Worm (Caenorhabditis elegans) whole organism, early embryonic: Measurements from ENCODE around the gene ZC455.1.

ENCODE experiments used
- B0310.2 ChIP-seq: sonication (generic microtip); optimal IDR thresholded peaks from 2 replicates; lab custom pipeline; 2016; ENCODE audit warnings: mild to moderate bottlenecking, missing genetic modification characterization, missing compliant biosample characterization
- F13C5.2 ChIP-seq: sonication (generic microtip); optimal IDR thresholded peaks from 2 replicates; lab custom pipeline; 2017; ENCODE audit warnings: mild to moderate bottlenecking, missing genetic modification characterization, inconsistent platforms, missing compliant biosample characterization
- aly-1 ChIP-seq: sonication (generic microtip); optimal IDR thresholded peaks from 2 replicates; lab custom pipeline; 2016; ENCODE audit warnings: missing genetic modification characterization, missing compliant biosample characterization
- ama-1 ChIP-seq: fragments of 150-350 bp; optimal IDR thresholded peaks from 2 replicates; lab custom pipeline; 2014
- ceh-13 ChIP-seq: fragments of 200-800 bp; sonication (Bioruptor generic); optimal IDR thresholded peaks from 2 replicates; lab custom pipeline; 2018; ENCODE audit warnings: mild to moderate bottlenecking, missing genetic modification characterization, missing compliant biosample characterization
- ceh-36 ChIP-seq: sonication (generic microtip); optimal IDR thresholded peaks from 2 replicates; lab custom pipeline; 2016; ENCODE audit warnings: missing genetic modification characterization, inconsistent platforms, missing compliant biosample characterization
- ets-7 ChIP-seq: sonication (generic microtip); optimal IDR thresholded peaks from 2 replicates; lab custom pipeline; 2016; ENCODE audit warnings: missing genotype, missing genetic modification characterization, missing compliant biosample characterization
- flt-1 ChIP-seq: fragments of 200-800 bp; sonication (Bioruptor generic); IDR thresholded peaks from 2 replicates; pipeline ENCODE4 v1.3.6; 2022; ENCODE audit warnings: missing genetic modification characterization, missing compliant biosample characterization
- hmbx-1 ChIP-seq: sonication (generic microtip); optimal IDR thresholded peaks from 2 replicates; lab custom pipeline; 2016; ENCODE audit warnings: mild to moderate bottlenecking, missing genetic modification characterization, missing compliant biosample characterization
- hmg-4 ChIP-seq: fragments of 200-800 bp; sonication (Bioruptor generic); optimal IDR thresholded peaks from 2 replicates; lab custom pipeline; 2018; ENCODE audit warnings: mild to moderate bottlenecking, missing genetic modification characterization, missing compliant biosample characterization
- hnd-1 ChIP-seq: sonication (generic microtip); optimal IDR thresholded peaks from 2 replicates; lab custom pipeline; 2016; ENCODE audit warnings: missing genetic modification characterization, missing compliant biosample characterization
- pes-1 ChIP-seq: fragments of 200-800 bp; sonication (Bioruptor generic); IDR thresholded peaks from 2 replicates; pipeline ENCODE4 v1.3.6; 2022; ENCODE audit warnings: missing genetic modification reagents, missing genetic modification characterization, missing compliant biosample characterization
- scrt-1 ChIP-seq: fragments of 200-800 bp; sonication (Bioruptor generic); IDR thresholded peaks from 2 replicates; pipeline ENCODE4 v1.3.6; 2022; ENCODE audit warnings: missing genetic modification characterization, missing compliant biosample characterization
- sea-1 ChIP-seq: fragments of 200-800 bp; sonication (Bioruptor generic); conservative IDR thresholded peaks from 2 replicates; pipeline ENCODE4 v1.3.6; 2022; ENCODE audit warnings: missing genetic modification characterization, missing compliant biosample characterization
- tbx-11 ChIP-seq: fragments of 200-800 bp; sonication (Bioruptor generic); IDR thresholded peaks from 2 replicates; pipeline ENCODE4 v1.3.6; 2022; ENCODE audit warnings: missing genetic modification characterization, missing compliant biosample characterization
- tbx-37 ChIP-seq: fragments of 200-800 bp; sonication (Bioruptor generic); conservative IDR thresholded peaks from 2 replicates; pipeline ENCODE4 v1.3.6; 2022; ENCODE audit warnings: missing genetic modification reagents, missing genetic modification characterization, missing compliant biosample characterization
- tra-4 ChIP-seq: sonication (generic microtip); optimal IDR thresholded peaks from 2 replicates; lab custom pipeline; 2017; ENCODE audit warnings: missing genetic modification characterization, missing compliant biosample characterization

The ZC455.1 gene

ce11 chrV:12768946-12769345 is 4.4 kb upstream of the ZC455.1 start, which contains the start of gene srt-43:
srt-43 (plus strand) TSS chrV:12769246.
- TF ChIP-seq hnd-1 (tag; lab: Kevin White, UChicago) (no peak), flt-1 (GFP tag; lab: Robert Waterston, UW) (no peak), hmg-4 (GFP tag; lab: Kevin White, UChicago) (no peak), ama-1 (no peak), ceh-36 (tag; lab: Kevin White, UChicago) (no peak), sea-1 (no peak), tbx-11 (GFP tag; lab: Robert Waterston, UW) (no peak), pes-1 (GFP tag; lab: Robert Waterston, UW) (no peak), hmbx-1 (tag; lab: Kevin White, UChicago) (no peak), scrt-1 (no peak)

- TF ChIP-seq hmg-4 (GFP tag; lab: Kevin White, UChicago) (no peak), ama-1 (no peak), pes-1 (GFP tag; lab: Robert Waterston, UW) (no peak), tra-4 (no peak), hmbx-1 (tag; lab: Kevin White, UChicago) (no peak), tbx-11 (GFP tag; lab: Robert Waterston, UW) (no peak), B0310.2 (tag; lab: Kevin White, UChicago) (no peak), ets-7 (no peak), tbx-37 (no peak)
Measured at ce11 chrV:12773852-12774251, 530 bp downstream of the ZC455.1 start.

- TF ChIP-seq hmbx-1 (tag; lab: Kevin White, UChicago), result peak; percentile 80
- TF ChIP-seq pes-1 (GFP tag; lab: Robert Waterston, UW), result peak; percentile 97
- peak; percentile 98 for TF ChIP-seq scrt-1
- TF ChIP-seq tbx-11 (GFP tag; lab: Robert Waterston, UW), result peak; percentile 95
- peak; percentile 88 for TF ChIP-seq F13C5.2
- no peak for TF ChIP-seq ama-1
- peak; percentile 90 for TF ChIP-seq aly-1 (tag; lab: Kevin White, UChicago)
- peak; percentile 94 for TF ChIP-seq hmg-4 (GFP tag; lab: Kevin White, UChicago)
- TF ChIP-seq sea-1, result peak; percentile 98
- peak; percentile 85 for TF ChIP-seq ceh-13 (GFP tag; lab: Kevin White, UChicago)
- TF ChIP-seq tra-4, result peak; percentile 74
- peak; percentile 77 for TF ChIP-seq ets-7
- peak; percentile 97 for TF ChIP-seq flt-1 (GFP tag; lab: Robert Waterston, UW)
- TF ChIP-seq B0310.2 (tag; lab: Kevin White, UChicago), result peak; percentile 90
- peak; percentile 88 for TF ChIP-seq hnd-1 (tag; lab: Kevin White, UChicago)
- peak; percentile 94 for TF ChIP-seq tbx-37
- TF ChIP-seq ceh-36 (tag; lab: Kevin White, UChicago), result peak; percentile 93
Measured at ce11 chrV:12780248-12780647, 6.9 kb downstream of the ZC455.1 start.

ce11 chrV:12784861-12785260 is 11.5 kb downstream of the ZC455.1 start, which contains the start of gene sre-20:
sre-20 (minus strand) TSS chrV:12784961.
- TF ChIP-seq sea-1 (no peak), tbx-11 (GFP tag; lab: Robert Waterston, UW) (no peak)

ce11 chrV:12786340-12786739 is 13.0 kb downstream of the ZC455.1 start:
- TF ChIP-seq hnd-1 (tag; lab: Kevin White, UChicago) (no peak), scrt-1 (no peak), F13C5.2 (no peak), ama-1 (no peak), tbx-11 (GFP tag; lab: Robert Waterston, UW) (no peak), hmg-4 (GFP tag; lab: Kevin White, UChicago) (no peak), tra-4 (no peak), pes-1 (GFP tag; lab: Robert Waterston, UW) (no peak), aly-1 (tag; lab: Kevin White, UChicago) (no peak)

- TF ChIP-seq aly-1 (tag; lab: Kevin White, UChicago) (no peak), tbx-11 (GFP tag; lab: Robert Waterston, UW) (no peak), ceh-13 (GFP tag; lab: Kevin White, UChicago) (no peak), hmg-4 (GFP tag; lab: Kevin White, UChicago) (no peak), hmbx-1 (tag; lab: Kevin White, UChicago) (no peak)
Measured at ce11 chrV:12787026-12787425, 13.7 kb downstream of the ZC455.1 start, which contains the start of gene fkb-4. fkb-4 (minus strand) TSS chrV:12787126.

- no peak for TF ChIP-seq hmg-4 (GFP tag; lab: Kevin White, UChicago)
- TF ChIP-seq ets-7, result no peak
- TF ChIP-seq scrt-1, result no peak
- no peak for TF ChIP-seq ama-1
- no peak for TF ChIP-seq F13C5.2
- no peak for TF ChIP-seq tra-4
- no peak for TF ChIP-seq tbx-11 (GFP tag; lab: Robert Waterston, UW)
- no peak for TF ChIP-seq pes-1 (GFP tag; lab: Robert Waterston, UW)
- no peak for TF ChIP-seq sea-1
- no peak for TF ChIP-seq hnd-1 (tag; lab: Kevin White, UChicago)
- TF ChIP-seq B0310.2 (tag; lab: Kevin White, UChicago), result no peak
- TF ChIP-seq ceh-13 (GFP tag; lab: Kevin White, UChicago), result no peak
- TF ChIP-seq flt-1 (GFP tag; lab: Robert Waterston, UW), result no peak
- TF ChIP-seq ceh-36 (tag; lab: Kevin White, UChicago), result no peak
- no peak for TF ChIP-seq tbx-37
- no peak for TF ChIP-seq aly-1 (tag; lab: Kevin White, UChicago)
- TF ChIP-seq hmbx-1 (tag; lab: Kevin White, UChicago), result no peak
Measured at ce11 chrV:12788451-12788850, 15.1 kb downstream of the ZC455.1 start, which contains the start of gene srbc-44. srbc-44 (minus strand) TSS chrV:12788551.

- TF ChIP-seq hnd-1 (tag; lab: Kevin White, UChicago), result no peak
- no peak for TF ChIP-seq aly-1 (tag; lab: Kevin White, UChicago)
- no peak for TF ChIP-seq F13C5.2
- TF ChIP-seq ama-1, result no peak
- TF ChIP-seq hmg-4 (GFP tag; lab: Kevin White, UChicago), result no peak
- TF ChIP-seq tbx-11 (GFP tag; lab: Robert Waterston, UW), result no peak
- no peak for TF ChIP-seq scrt-1
- no peak for TF ChIP-seq tbx-37
- no peak for TF ChIP-seq ets-7
- TF ChIP-seq sea-1, result no peak
- no peak for TF ChIP-seq hmbx-1 (tag; lab: Kevin White, UChicago)
- TF ChIP-seq ceh-13 (GFP tag; lab: Kevin White, UChicago), result no peak
- TF ChIP-seq pes-1 (GFP tag; lab: Robert Waterston, UW), result no peak
Measured at ce11 chrV:12790188-12790587, 16.9 kb downstream of the ZC455.1 start, which contains the start of gene srbc-43. srbc-43 (minus strand) TSS chrV:12790518.
